Fruit fly (Drosophila melanogaster): Measurements from ENCODE around the gene Eip75B.

Gene Eip75B

DNA sequence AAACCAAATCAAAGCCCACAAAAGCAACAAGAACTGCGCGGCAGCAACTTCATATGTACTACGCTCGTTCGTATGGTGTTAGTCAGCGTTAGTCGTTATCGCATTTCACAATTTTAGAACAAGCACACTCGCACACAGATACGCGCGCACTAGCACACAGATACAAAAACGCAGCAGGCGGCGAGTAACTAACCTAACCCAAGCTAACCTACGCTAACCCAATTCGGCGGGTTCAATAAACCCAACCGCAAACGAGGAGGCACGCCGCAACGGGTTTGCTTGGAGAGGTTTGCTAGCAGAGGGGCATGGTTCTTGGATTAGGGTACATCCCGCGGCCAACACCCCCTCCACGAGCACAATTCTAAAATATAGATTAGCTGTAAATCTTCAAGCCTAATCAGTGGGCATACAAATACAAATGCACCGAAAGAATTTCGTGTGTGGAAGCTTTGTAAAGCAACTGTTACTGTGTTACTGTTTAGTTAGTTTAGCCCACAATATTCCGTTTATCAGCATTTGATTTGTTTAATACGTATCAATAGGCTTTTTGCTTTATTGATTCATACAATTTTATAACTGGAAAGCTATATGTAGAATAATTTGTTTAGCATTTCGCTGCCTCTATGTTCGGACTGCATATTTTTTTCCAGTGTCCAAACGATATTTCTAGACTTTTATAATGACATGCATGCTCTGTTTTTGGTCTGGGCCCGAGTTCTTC is 83.6 kb downstream of the Eip75B start:
- TF ChIP-seq noc (tag; optimal IDR thresholded peaks at IDR 0.05) = no peak

dm6 chr3L:17979578-17979977 is 84.9 kb downstream of the Eip75B start:
- TF ChIP-seq noc (tag; optimal IDR thresholded peaks at IDR 0.05) = no peak

- TF ChIP-seq noc (tag; optimal IDR thresholded peaks at IDR 0.05) = no peak
Measured at dm6 chr3L:17978468-17978875, 86.0 kb downstream of the Eip75B start.

DNA sequence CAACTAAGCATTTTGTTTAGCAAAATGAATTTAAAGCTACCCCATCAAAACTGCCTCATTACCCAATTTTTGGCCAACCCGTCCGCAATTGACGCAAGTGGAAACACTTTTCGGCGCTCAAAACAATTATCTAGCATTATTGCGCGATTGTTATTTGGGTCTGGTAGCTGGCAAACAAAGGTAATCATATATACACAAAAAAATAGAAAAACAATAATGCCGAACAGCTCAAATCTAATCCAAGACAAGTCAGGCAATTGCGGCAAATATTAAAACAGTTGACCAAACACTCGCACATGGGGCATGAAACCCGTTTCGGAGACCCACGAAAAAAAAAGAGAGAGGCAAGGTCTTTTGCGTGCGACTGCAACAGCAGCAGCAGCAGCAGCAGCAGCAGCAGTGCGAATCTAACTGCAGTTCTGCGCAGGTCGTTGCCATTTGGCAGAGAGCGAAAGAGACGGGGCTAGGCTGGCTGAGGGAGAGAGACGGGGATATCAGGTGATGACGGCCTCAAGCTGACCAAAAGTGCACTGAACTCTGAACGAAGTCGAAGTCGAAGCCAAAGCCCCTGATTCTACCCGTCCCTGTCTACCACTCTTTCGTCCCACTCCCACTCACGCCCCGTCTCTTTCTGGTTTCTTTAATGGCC is 86.8 kb downstream of the Eip75B start:
- TF ChIP-seq noc (tag; optimal IDR thresholded peaks at IDR 0.05) = no peak

DNA sequence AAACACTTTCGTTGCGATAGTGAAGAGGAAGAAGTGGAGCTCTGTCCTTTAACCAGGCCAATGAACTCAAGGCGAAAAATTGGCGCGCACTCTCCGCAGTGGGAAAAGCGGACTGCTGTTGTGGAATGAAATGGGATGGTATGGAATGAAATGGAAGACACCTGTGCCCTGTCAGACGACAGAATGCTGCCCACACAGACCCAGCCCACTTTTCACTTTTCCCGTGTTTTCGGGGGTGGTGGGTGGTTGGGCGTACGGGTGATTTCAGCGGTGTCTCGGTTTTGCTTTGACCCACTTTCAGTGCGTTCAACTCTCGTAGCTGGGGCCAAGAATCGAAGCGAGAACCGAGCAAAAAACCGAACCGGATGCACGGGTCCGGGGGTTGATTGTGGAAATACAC is 88.1 kb downstream of the Eip75B start:
- no peak for TF ChIP-seq noc (tag; optimal IDR thresholded peaks at IDR 0.05)

DNA sequence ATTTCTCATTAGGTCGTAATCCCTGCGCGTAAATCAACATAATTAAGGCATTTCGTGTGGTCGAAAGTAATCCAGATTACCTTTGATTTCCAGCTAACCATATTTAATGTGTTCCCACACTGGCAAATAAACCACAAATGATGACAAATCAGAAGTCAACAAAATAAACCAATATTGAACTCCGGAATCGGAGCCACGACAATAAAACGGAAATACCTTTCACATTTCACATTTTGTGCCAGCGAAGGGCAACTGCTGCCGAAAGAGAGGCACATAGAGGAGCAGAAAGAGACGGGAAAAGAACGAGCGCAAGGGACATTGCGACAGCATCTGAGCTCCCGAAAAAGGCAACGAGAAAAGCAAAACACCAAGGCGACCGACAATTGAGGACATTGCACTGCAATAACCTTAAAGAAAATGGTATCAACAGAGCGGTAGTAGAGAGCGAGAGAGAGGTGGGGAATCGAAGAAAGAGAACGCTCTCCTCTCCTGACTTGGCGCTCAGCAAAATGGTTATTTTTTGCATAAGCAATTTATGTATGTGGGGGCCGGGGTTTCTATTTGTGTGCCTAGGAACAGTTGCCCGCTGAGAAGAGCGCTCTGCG is 89.0 kb downstream of the Eip75B start:
- no peak for TF ChIP-seq noc (tag; optimal IDR thresholded peaks at IDR 0.05)

- no peak for TF ChIP-seq noc (tag; optimal IDR thresholded peaks at IDR 0.05)
Measured at dm6 chr3L:17974466-17975068, 89.9 kb downstream of the Eip75B start.

DNA sequence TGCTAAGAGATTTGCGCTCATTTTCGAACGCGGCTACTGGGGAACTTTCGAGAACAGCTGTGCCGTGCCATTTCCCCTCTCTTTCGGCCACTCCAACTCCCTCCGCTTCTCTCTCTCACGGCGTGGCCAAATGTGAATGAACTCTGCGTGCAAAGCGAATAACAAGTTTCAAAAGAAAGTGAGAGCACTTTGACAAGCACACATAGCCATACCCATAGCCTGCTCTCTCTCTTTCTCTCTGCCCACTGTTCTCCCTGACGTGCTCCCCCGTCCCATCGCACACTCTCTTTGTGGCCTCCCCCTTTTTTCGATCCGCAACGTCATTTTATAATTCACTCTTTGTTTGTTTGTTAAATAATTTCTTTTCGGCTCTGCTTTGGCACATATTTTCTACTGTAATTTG is 91.5 kb downstream of the Eip75B start:
- TF ChIP-seq noc (tag; optimal IDR thresholded peaks at IDR 0.05) = no peak

dm6 chr3L:17972322-17972949 is 92.1 kb downstream of the Eip75B start:
- no peak for TF ChIP-seq noc (tag; optimal IDR thresholded peaks at IDR 0.05)

DNA sequence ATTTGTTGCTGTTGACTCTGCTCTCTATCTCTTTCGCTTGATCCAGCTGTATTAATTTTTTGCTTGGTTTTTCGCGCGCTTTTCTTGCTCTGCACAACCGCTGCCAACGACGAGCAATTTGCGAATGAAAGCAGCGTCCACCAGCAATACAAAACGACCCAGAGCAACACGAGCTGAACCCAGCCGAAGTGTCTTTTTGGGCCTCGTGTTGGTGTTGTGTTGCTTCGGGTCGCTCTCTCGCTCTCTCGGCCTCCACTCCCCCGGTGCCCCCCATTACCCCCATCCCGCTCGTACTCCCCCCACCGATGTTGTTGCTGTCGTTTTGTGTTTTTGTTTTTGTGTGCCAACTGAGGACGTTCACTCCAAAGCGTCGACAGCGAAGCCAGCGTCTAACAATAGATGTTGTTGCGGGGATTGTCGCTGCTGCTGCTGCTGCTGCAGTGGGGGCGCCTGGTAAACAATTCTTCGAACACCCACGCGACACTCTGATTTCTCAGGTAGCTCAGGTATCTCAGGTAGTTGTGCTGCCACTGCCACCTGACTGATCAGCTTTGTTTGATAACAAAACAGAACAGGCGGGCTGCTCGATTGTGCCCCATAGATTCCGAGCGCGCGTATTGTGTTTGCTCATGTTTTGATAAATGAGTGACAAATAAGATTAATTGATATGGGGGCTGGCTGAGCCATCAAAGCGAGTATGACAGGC is 93.3 kb downstream of the Eip75B start:
- peak; percentile 41 for TF ChIP-seq noc (tag; optimal IDR thresholded peaks at IDR 0.05)

- no peak for TF ChIP-seq noc (tag; optimal IDR thresholded peaks at IDR 0.05)
Measured at dm6 chr3L:17970316-17970715, 94.2 kb downstream of the Eip75B start.

- TF ChIP-seq noc (tag; optimal IDR thresholded peaks at IDR 0.05) = no peak
Measured at dm6 chr3L:17968552-17969378, 95.7 kb downstream of the Eip75B start.

dm6 chr3L:17967187-17967940 is 97.1 kb downstream of the Eip75B start:
- TF ChIP-seq noc (tag; optimal IDR thresholded peaks at IDR 0.05) = no peak

DNA sequence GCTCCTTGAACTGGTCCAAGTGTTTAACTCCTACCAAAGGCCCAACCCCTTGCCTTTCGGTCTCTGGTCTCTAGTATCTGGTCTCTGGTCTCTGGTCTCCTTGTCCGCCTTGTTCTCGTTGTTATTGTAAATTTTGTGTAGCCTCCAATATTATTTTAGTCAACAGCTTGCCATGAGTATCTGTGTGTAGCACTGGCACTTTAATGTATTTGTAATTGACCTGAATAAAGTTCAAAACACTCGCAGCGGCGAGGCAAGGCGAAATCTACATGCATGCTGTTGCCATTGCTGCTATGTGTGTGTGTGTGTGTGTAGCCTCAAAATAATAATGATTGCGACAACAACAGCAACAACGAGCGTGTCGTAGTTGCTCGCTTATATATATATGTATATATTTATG is 98.3 kb downstream of the Eip75B start:
- no peak for TF ChIP-seq noc (tag; optimal IDR thresholded peaks at IDR 0.05)

All from whole organism, larva.